Worm (Caenorhabditis elegans) whole organism, late embryonic: ENCODE data around the gene ZK666.8.
A peak's percentile ranks its signal among the peaks of the same experiment; 100 is the strongest.

Experiments used
- K02D7.2 ChIP-seq: sonication (generic microtip); optimal IDR thresholded peaks from 2 replicates; lab custom pipeline; 2017; ENCODE audit warnings: mild to moderate bottlenecking, missing genetic modification characterization, missing compliant biosample characterization
- T23F11.4 ChIP-seq: fragments of 200-800 bp; sonication (Bioruptor generic); optimal IDR thresholded peaks from 2 replicates; lab custom pipeline; 2018; ENCODE audit warnings: mild to moderate bottlenecking, missing genetic modification characterization, missing compliant biosample characterization
- Y22D7AL.16 ChIP-seq: sonication (generic microtip); optimal IDR thresholded peaks from 2 replicates; lab custom pipeline; 2016; ENCODE audit warnings: missing genetic modification characterization, missing compliant biosample characterization
- ahr-1 ChIP-seq: sonication (generic microtip); optimal IDR thresholded peaks from 2 replicates; lab custom pipeline; 2016; ENCODE audit warnings: missing genetic modification characterization, missing compliant biosample characterization
- ceh-14 ChIP-seq: sonication (generic microtip); optimal IDR thresholded peaks from 2 replicates; lab custom pipeline; 2016; ENCODE audit warnings: missing genotype, missing genetic modification characterization, missing compliant biosample characterization
- ceh-18 ChIP-seq: sonication (generic microtip); optimal IDR thresholded peaks from 2 replicates; lab custom pipeline; 2016; ENCODE audit warnings: missing genetic modification characterization, missing compliant biosample characterization
- ceh-19 ChIP-seq: fragments of 200-800 bp; sonication (Bioruptor generic); optimal IDR thresholded peaks from 2 replicates; lab custom pipeline; 2018; ENCODE audit warnings: mild to moderate bottlenecking, missing genetic modification characterization, missing compliant biosample characterization
- ceh-2 ChIP-seq: sonication (generic microtip); optimal IDR thresholded peaks from 2 replicates; lab custom pipeline; 2016; ENCODE audit warnings: missing genotype, missing genetic modification characterization, missing compliant biosample characterization
- ceh-22 ChIP-seq: sonication (generic microtip); optimal IDR thresholded peaks from 2 replicates; lab custom pipeline; 2017; ENCODE audit warnings: missing biosample characterization, missing genetic modification characterization
- ceh-31 ChIP-seq: sonication (generic microtip); optimal IDR thresholded peaks from 2 replicates; lab custom pipeline; 2016; ENCODE audit warnings: missing genetic modification characterization, missing compliant biosample characterization
- ceh-48 ChIP-seq: sonication (generic microtip); optimal IDR thresholded peaks from 2 replicates; lab custom pipeline; 2016; ENCODE audit warnings: missing genetic modification characterization, inconsistent platforms, missing compliant biosample characterization
- ceh-6 ChIP-seq: fragments of 200-800 bp; sonication (Bioruptor generic); optimal IDR thresholded peaks from 2 replicates; lab custom pipeline; 2018; ENCODE audit warnings: mild to moderate bottlenecking, missing genetic modification characterization, missing compliant biosample characterization
- elt-2 ChIP-seq: sonication (generic microtip); optimal IDR thresholded peaks from 2 replicates; lab custom pipeline; 2016; ENCODE audit warnings: missing genetic modification reagents, missing genetic modification characterization, missing compliant biosample characterization
- elt-4 ChIP-seq: sonication (generic microtip); optimal IDR thresholded peaks from 2 replicates; lab custom pipeline; 2016; ENCODE audit warnings: missing genetic modification characterization, missing compliant biosample characterization
- eyg-1 ChIP-seq: sonication (generic microtip); optimal IDR thresholded peaks from 2 replicates; lab custom pipeline; 2016; ENCODE audit warnings: missing genotype, missing genetic modification characterization, missing compliant biosample characterization
- fax-1 ChIP-seq: sonication (generic microtip); optimal IDR thresholded peaks from 2 replicates; lab custom pipeline; 2016; ENCODE audit warnings: missing genotype, missing genetic modification characterization, missing compliant biosample characterization
- fkh-10 ChIP-seq: fragments of 150-350 bp; optimal IDR thresholded peaks from 2 replicates; lab custom pipeline; 2014; ENCODE audit warnings: missing biosample characterization, missing genetic modification reagents, missing genetic modification characterization
- fkh-6 ChIP-seq: sonication (generic microtip); optimal IDR thresholded peaks from 2 replicates; lab custom pipeline; 2016; ENCODE audit warnings: missing genetic modification characterization, missing compliant biosample characterization
- gmeb-2 ChIP-seq: sonication (generic microtip); optimal IDR thresholded peaks from 2 replicates; lab custom pipeline; 2016; ENCODE audit warnings: missing genetic modification characterization, inconsistent platforms, missing compliant biosample characterization
- hlh-6 ChIP-seq: sonication (generic microtip); optimal IDR thresholded peaks from 2 replicates; lab custom pipeline; 2016; ENCODE audit warnings: missing genotype, missing genetic modification characterization, missing compliant biosample characterization
- hlh-8 ChIP-seq: sonication (generic microtip); optimal IDR thresholded peaks from 2 replicates; lab custom pipeline; 2016; ENCODE audit warnings: missing genotype, missing genetic modification characterization, missing compliant biosample characterization
- nfya-1 ChIP-seq: sonication (generic microtip); optimal IDR thresholded peaks from 2 replicates; lab custom pipeline; 2017; ENCODE audit warnings: missing genetic modification characterization, mild to moderate bottlenecking, missing compliant biosample characterization, antibody characterized with exemption, moderate library complexity
- pag-3 ChIP-seq: sonication (generic microtip); optimal IDR thresholded peaks from 2 replicates; lab custom pipeline; 2016; ENCODE audit warnings: missing compliant biosample characterization, missing genetic modification characterization, borderline replicate concordance
- pat-9 ChIP-seq: fragments of 200-800 bp; sonication (Bioruptor generic); optimal IDR thresholded peaks from 2 replicates; lab custom pipeline; 2018; ENCODE audit warnings: mild to moderate bottlenecking, missing genetic modification characterization, moderate library complexity, missing compliant biosample characterization
- pax-1 ChIP-seq: fragments of 150-350 bp; optimal IDR thresholded peaks from 2 replicates; lab custom pipeline; 2014; ENCODE audit warnings: missing biosample characterization, missing genetic modification characterization
- pha-4 ChIP-seq: fragments of 150-350 bp; optimal IDR thresholded peaks from 2 replicates; lab custom pipeline; 2018; ENCODE audit warnings: missing biosample characterization, missing genetic modification reagents, missing genetic modification characterization
- pros-1 ChIP-seq: fragments of 150-350 bp; optimal IDR thresholded peaks from 2 replicates; lab custom pipeline; 2014; ENCODE audit warnings: missing biosample characterization, missing genetic modification reagents, missing genetic modification characterization
- rnt-1 ChIP-seq: sonication (generic microtip); optimal IDR thresholded peaks from 2 replicates; lab custom pipeline; 2016; ENCODE audit warnings: missing genetic modification characterization, missing compliant biosample characterization
- sdc-2 ChIP-seq: sonication (generic microtip); optimal IDR thresholded peaks from 2 replicates; lab custom pipeline; 2016; ENCODE audit warnings: missing genotype, missing genetic modification characterization, missing compliant biosample characterization
- syd-9 ChIP-seq: sonication (generic microtip); optimal IDR thresholded peaks from 2 replicates; lab custom pipeline; 2016; ENCODE audit warnings: mild to moderate bottlenecking, missing genetic modification characterization, moderate library complexity, missing compliant biosample characterization
- tbx-2 ChIP-seq: sonication (generic microtip); optimal IDR thresholded peaks from 2 replicates; lab custom pipeline; 2016; ENCODE audit warnings: missing genetic modification characterization, missing compliant biosample characterization
- unc-42 ChIP-seq: sonication (generic microtip); optimal IDR thresholded peaks from 2 replicates; lab custom pipeline; 2016; ENCODE audit warnings: missing genotype, missing genetic modification characterization, missing compliant biosample characterization
- zip-5 ChIP-seq: sonication (generic microtip); optimal IDR thresholded peaks from 2 replicates; lab custom pipeline; 2016; ENCODE audit warnings: missing genetic modification characterization, missing compliant biosample characterization
- ztf-16 ChIP-seq: sonication (generic microtip); optimal IDR thresholded peaks from 2 replicates; lab custom pipeline; 2017; ENCODE audit warnings: missing genetic modification characterization, missing compliant biosample characterization

The ZK666.8 gene

DNA sequence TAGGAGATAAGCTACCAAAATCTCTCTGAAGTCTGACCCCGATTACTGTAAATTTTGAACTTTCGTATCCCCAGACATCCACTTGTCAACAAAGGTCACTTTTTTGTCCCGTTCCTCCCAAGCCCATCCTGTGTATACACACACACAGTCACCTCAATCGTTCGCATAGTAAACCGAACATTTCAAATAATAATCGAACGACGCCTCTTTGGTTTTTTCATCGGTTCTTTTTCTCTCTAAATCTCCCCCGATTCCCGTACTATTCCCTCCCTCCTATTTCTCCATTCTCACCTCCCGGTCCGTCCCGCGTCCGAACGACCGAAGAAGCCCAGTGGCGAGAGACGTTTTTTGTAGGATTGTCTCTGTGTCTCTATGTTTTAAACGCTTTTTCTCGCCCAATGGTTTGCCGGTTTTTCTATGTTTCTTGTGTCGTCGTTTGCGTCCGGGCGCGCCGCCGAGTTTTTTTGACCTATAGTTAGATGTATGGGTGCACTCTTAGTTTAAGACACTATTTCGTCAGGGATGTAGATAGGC lies 36.4 kb upstream of the ZK666.8 start:
- TF ChIP-seq T23F11.4 (GFP tag; lab: Kevin White, UChicago), result no peak
- TF ChIP-seq hlh-6 (tag; lab: Kevin White, UChicago), result peak; percentile 19
- TF ChIP-seq zip-5 (tag; lab: Kevin White, UChicago), result no peak

ce11 chrII:10527649-10528134 lies 34.8 kb upstream of the ZK666.8 start, which contains the start of gene mab-10:
mab-10 (plus strand) TSS chrII:10528084.
- TF ChIP-seq T23F11.4 (GFP tag; lab: Kevin White, UChicago) (no peak), elt-4 (tag; lab: Kevin White, UChicago) (peak; percentile 49), ceh-31 (tag; lab: Kevin White, UChicago) (no peak), fkh-6 (tag; lab: Kevin White, UChicago) (no peak), eyg-1 (tag; lab: Kevin White, UChicago) (no peak), ahr-1 (no peak), pax-1 (no peak), fax-1 (peak; percentile 14)

DNA sequence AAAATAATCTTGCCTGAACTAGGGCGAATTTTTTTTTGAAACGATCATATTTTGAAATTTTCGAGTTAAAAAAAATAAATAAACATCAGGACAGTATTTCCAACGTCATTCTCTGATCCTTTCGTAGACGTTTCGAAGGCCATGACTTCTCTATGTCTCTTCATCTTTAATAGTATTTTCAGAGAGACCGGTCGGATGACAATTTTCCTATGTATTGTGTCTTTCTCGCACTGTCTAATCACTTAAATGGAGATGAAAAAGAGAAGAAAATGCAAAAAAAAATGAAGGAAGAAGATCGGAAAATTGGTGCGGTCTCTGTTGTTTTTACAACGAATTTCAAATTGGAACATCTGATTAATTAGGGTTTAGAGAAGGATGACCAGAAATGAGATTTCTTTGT lies 32.2 kb upstream of the ZK666.8 start:
- TF ChIP-seq pag-3 (tag; lab: Kevin White, UChicago), result no peak

- TF ChIP-seq gmeb-2 (tag; lab: Kevin White, UChicago), result no peak
- TF ChIP-seq ceh-22 (tag; lab: Kevin White, UChicago), result no peak
- TF ChIP-seq ceh-18 (tag; lab: Kevin White, UChicago), result no peak
- TF ChIP-seq ztf-16 (tag; lab: Kevin White, UChicago), result no peak
- TF ChIP-seq hlh-8 (tag; lab: Kevin White, UChicago), result no peak
- no peak for TF ChIP-seq ceh-6 (GFP tag; lab: Kevin White, UChicago)
- no peak for TF ChIP-seq T23F11.4 (GFP tag; lab: Kevin White, UChicago)
- TF ChIP-seq K02D7.2, result no peak
- TF ChIP-seq ceh-2 (tag; lab: Kevin White, UChicago), result no peak
- no peak for TF ChIP-seq fkh-10
- no peak for TF ChIP-seq ceh-48
- no peak for TF ChIP-seq nfya-1
Measured at ce11 chrII:10524374-10524773, 31.4 kb upstream of the ZK666.8 start, which contains the start of gene F59B10.6. F59B10.6 (minus strand) TSS chrII:10524474.

DNA sequence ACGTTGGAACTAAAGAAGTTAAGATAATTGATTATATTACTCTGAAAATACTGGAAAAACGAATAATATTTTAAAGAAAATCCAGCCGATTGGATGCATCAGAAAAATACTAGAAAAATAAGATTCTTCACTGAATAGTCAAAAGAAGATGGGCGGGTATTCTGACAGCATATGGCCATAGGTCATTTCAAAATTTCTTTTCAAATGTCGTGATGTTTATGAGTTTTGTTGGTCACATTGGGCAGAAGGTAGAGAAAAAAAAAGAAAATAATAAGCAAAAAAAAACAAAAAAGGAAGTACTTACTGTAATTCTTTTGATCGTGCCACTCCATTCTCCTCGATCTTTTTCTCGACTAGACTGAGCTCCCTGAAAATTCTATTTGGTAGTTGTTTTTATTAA lies 30.6 kb upstream of the ZK666.8 start, which contains the start of gene F59B10.5:
Gene F59B10.5, minus strand, starts transcription at position 101 of the 400 bp plus-strand sequence.
- TF ChIP-seq syd-9 (tag; lab: Kevin White, UChicago), result no peak
- TF ChIP-seq T23F11.4 (GFP tag; lab: Kevin White, UChicago), result no peak
- TF ChIP-seq fkh-10, result no peak
- TF ChIP-seq pha-4 (tag; lab: Kevin White, UChicago), result no peak
- no peak for TF ChIP-seq ceh-19 (GFP tag; lab: Kevin White, UChicago)
- no peak for TF ChIP-seq ztf-16 (tag; lab: Kevin White, UChicago)

- TF ChIP-seq Y22D7AL.16 (no peak), fax-1 (no peak), rnt-1 (tag; lab: Kevin White, UChicago) (no peak), ceh-19 (GFP tag; lab: Kevin White, UChicago) (no peak), sdc-2 (tag; lab: Kevin White, UChicago) (no peak), nfya-1 (no peak), pat-9 (tag; lab: Kevin White, UChicago) (no peak), pros-1 (no peak), tbx-2 (tag; lab: Kevin White, UChicago) (no peak), ztf-16 (tag; lab: Kevin White, UChicago) (no peak), ceh-14 (tag; lab: Kevin White, UChicago) (no peak), unc-42 (tag; lab: Kevin White, UChicago) (no peak), elt-2 (no peak), hlh-6 (tag; lab: Kevin White, UChicago) (no peak)
Measured at ce11 chrII:10523031-10523430, 30.1 kb upstream of the ZK666.8 start.
